Fruit fly (Drosophila melanogaster): ENCODE data around the gene CG10804.

DNA sequence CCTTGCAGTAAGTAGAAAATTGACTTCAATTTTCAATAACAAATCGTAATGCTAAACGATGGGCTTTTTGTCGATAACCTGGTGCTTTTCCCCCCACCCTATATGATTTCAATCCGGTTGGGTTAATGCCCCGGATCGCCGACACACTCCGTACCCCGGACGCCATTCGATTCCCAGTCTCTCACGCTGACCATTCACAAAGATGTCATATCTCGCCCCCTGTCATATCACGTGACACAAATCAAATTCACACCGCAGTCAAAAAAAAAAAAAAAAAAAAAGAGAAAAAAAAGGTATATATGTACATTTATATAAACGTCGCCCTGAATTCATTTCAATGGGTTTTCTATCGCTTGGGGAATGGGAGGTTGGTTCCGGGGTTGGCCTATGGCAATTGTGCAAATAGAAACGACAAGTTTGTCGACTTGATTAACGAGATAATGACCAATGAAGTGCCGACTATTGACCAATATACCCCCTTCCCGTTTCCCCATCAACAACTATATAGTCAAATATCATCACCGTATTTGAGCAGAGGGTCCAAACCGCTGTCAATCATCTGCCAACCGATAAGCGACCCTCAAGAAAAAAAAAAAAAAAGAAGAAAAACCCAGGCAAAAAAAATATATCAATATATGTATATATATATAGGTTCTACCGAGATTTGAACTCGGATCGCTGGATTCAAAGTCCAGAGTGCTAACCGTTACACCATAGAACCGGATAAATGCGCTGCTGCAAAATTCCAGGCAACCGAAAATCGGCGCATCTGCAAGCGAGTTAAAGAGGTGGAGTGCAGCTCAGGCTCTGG lies 55.1 kb downstream of the CG10804 start:
- TF ChIP-seq h (optimal IDR thresholded peaks at IDR 0.05) (no peak), Myc (optimal IDR thresholded peaks at IDR 0.05) (no peak)
